Fruit fly (Drosophila melanogaster): Measurements from ENCODE around the gene CG9331.

The CG9331 gene

DNA sequence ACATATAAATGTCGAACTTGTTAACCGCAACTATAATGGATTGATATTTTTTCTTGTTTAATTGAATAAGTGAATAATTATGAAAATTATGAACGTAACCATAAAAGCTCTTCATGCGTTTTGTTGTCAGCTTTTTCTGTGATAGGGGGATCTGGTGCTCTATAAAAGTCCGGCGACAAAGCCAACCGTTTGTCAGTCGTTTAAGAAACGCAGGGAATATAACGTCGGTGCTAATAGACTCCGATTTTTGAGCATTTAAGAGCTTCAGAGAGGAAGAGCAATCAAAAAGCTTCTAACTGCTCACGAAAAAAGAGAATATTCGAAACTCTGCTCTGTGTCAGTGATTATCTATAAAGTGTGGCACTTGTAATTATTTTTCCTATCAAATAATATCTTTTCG, 8.4 kb downstream of the CG9331 start, which contains the start of gene CG31674 (continued):
- no peak for TF ChIP-seq Camta (GFP tag; optimal IDR thresholded peaks at IDR 0.05)
- TF ChIP-seq CG12659 (GFP tag; optimal IDR thresholded peaks at IDR 0.05) = no peak
- TF ChIP-seq sr (GFP tag; IDR thresholded peaks at IDR 0.05) = no peak
- no peak for TF ChIP-seq CG11247 (GFP tag; IDR thresholded peaks at IDR 0.05)
- peak in 1 of 2 experiments; percentile 59 for TF ChIP-seq eve (GFP tag; optimal IDR thresholded peaks at IDR 0.05)
- no peak for TF ChIP-seq CG34422 (GFP tag; IDR thresholded peaks at IDR 0.05)
- TF ChIP-seq Antp (GFP tag; optimal IDR thresholded peaks at IDR 0.05) = no peak
- no peak for TF ChIP-seq CG10147 (GFP tag; optimal IDR thresholded peaks at IDR 0.05)
- TF ChIP-seq Lpt (GFP tag; optimal IDR thresholded peaks at IDR 0.05) = no peak
- TF ChIP-seq peb (GFP tag; IDR thresholded peaks at IDR 0.05) = no peak
- no peak for TF ChIP-seq ftz-f1 (GFP tag; optimal IDR thresholded peaks at IDR 0.05)
- TF ChIP-seq E2f2 (GFP tag; IDR thresholded peaks at IDR 0.05) = no peak
- TF ChIP-seq dmrt11E (tag; optimal IDR thresholded peaks at IDR 0.05) = no peak
- no peak for TF ChIP-seq Atf3 (GFP tag; optimal IDR thresholded peaks at IDR 0.05)
- no peak; the same call in 1 of the 2 replicates for TF ChIP-seq tna (GFP tag; IDR thresholded peaks at IDR 0.05; ENCODE audit: partially characterized antibody)
- TF ChIP-seq CG1603 (tag; optimal IDR thresholded peaks at IDR 0.05) = no peak
- TF ChIP-seq tx (GFP tag; optimal IDR thresholded peaks at IDR 0.05) = no peak
- TF ChIP-seq Dbx (GFP tag; IDR thresholded peaks at IDR 0.05) = no peak
- TF ChIP-seq Asciz (GFP tag; optimal IDR thresholded peaks at IDR 0.05) = no peak
- TF ChIP-seq CTCF (GFP tag; optimal IDR thresholded peaks at IDR 0.05) = no peak
- TF ChIP-seq CG12104 (GFP tag; optimal IDR thresholded peaks at IDR 0.05) = no peak
- no peak for TF ChIP-seq twi (tag; optimal IDR thresholded peaks at IDR 0.05)
- peak; percentile 23; the same call in 1 of the 2 replicates for TF ChIP-seq CG32532 (GFP tag; IDR thresholded peaks at IDR 0.05)
- TF ChIP-seq chinmo (GFP tag; IDR thresholded peaks at IDR 0.05; ENCODE audit: partially characterized antibody) = peak; percentile 94; the same call in 2 of the 4 replicates
- no peak for TF ChIP-seq MBD-R2 (GFP tag; IDR thresholded peaks at IDR 0.05)
- TF ChIP-seq btn (GFP tag; optimal IDR thresholded peaks at IDR 0.05) = no peak
- peak; percentile 0 for TF ChIP-seq CG2120 (GFP tag; optimal IDR thresholded peaks at IDR 0.05)
- TF ChIP-seq caup (GFP tag; optimal IDR thresholded peaks at IDR 0.05; ENCODE audit: severe bottlenecking) = peak; percentile 35
- TF ChIP-seq CG7963 (GFP tag; IDR thresholded peaks at IDR 0.05; ENCODE audit: partially characterized antibody) = no peak
- TF ChIP-seq Doc2 (GFP tag; IDR thresholded peaks at IDR 0.05) = no peak
- no peak for TF ChIP-seq C15 (GFP tag; IDR thresholded peaks at IDR 0.05)
- no peak for TF ChIP-seq schlank (tag; optimal IDR thresholded peaks at IDR 0.05)
- TF ChIP-seq bcd (GFP tag; optimal IDR thresholded peaks at IDR 0.05) = no peak
- TF ChIP-seq tin (GFP tag; optimal IDR thresholded peaks at IDR 0.05) = no peak
- TF ChIP-seq Pdp1 (GFP tag; optimal IDR thresholded peaks at IDR 0.05) = peak in 1 of 2 experiments; percentile 62
- TF ChIP-seq CG6254 (GFP tag; optimal IDR thresholded peaks at IDR 0.05) = no peak
- peak; percentile 22 for TF ChIP-seq CG15269 (tag; optimal IDR thresholded peaks at IDR 0.05)
- no peak for TF ChIP-seq ERR (GFP tag; optimal IDR thresholded peaks at IDR 0.05)
- TF ChIP-seq CG31224 (GFP tag; IDR thresholded peaks at IDR 0.05) = no peak
- TF ChIP-seq klu (GFP tag; IDR thresholded peaks at IDR 0.05) = no peak
- TF ChIP-seq Rx (GFP tag; IDR thresholded peaks at IDR 0.05) = no peak
- TF ChIP-seq CG3838 (GFP tag; optimal IDR thresholded peaks at IDR 0.05) = no peak
- TF ChIP-seq vvl (GFP tag; IDR thresholded peaks at IDR 0.05) = peak; percentile 51
- TF ChIP-seq CG15073 (GFP tag; optimal IDR thresholded peaks at IDR 0.05) = no peak
- no peak for TF ChIP-seq vfl (GFP tag; optimal IDR thresholded peaks at IDR 0.05)
- no peak for TF ChIP-seq sd (tag; optimal IDR thresholded peaks at IDR 0.05)
- no peak for TF ChIP-seq CG6272 (GFP tag; IDR thresholded peaks at IDR 0.05)
- no peak for TF ChIP-seq chif (GFP tag; optimal IDR thresholded peaks at IDR 0.05)
- TF ChIP-seq lmd (GFP tag; IDR thresholded peaks at IDR 0.05) = no peak
- TF ChIP-seq CG6765 (GFP tag; optimal IDR thresholded peaks at IDR 0.05) = no peak
- TF ChIP-seq hbn (GFP tag; IDR thresholded peaks at IDR 0.05; ENCODE audit: partially characterized antibody) = no peak
- no peak for TF ChIP-seq CG17912 (GFP tag; optimal IDR thresholded peaks at IDR 0.05)
- TF ChIP-seq ttk (GFP tag; IDR thresholded peaks at IDR 0.05) = no peak

Data from whole organism, embryonic.